Worm (Caenorhabditis elegans) whole organism, late embryonic: ENCODE results near the gene F35A5.5.

Experiments used
- ceh-2 ChIP-seq: sonication (generic microtip); optimal IDR thresholded peaks from 2 replicates; lab custom pipeline; 2016; ENCODE audit warnings: missing genotype, missing genetic modification characterization, missing compliant biosample characterization
- gmeb-2 ChIP-seq: sonication (generic microtip); optimal IDR thresholded peaks from 2 replicates; lab custom pipeline; 2016; ENCODE audit warnings: missing genetic modification characterization, inconsistent platforms, missing compliant biosample characterization
- hlh-6 ChIP-seq: sonication (generic microtip); optimal IDR thresholded peaks from 2 replicates; lab custom pipeline; 2016; ENCODE audit warnings: missing genotype, missing genetic modification characterization, missing compliant biosample characterization
- nhr-11 ChIP-seq: fragments of 150-350 bp; optimal IDR thresholded peaks from 2 replicates; lab custom pipeline; 2014; ENCODE audit warnings: missing biosample characterization, missing genetic modification characterization
- pha-2 ChIP-seq: sonication (generic microtip); optimal IDR thresholded peaks from 2 replicates; lab custom pipeline; 2017; ENCODE audit warnings: mild to moderate bottlenecking, missing genetic modification characterization, missing compliant biosample characterization
- zip-5 ChIP-seq: sonication (generic microtip); optimal IDR thresholded peaks from 2 replicates; lab custom pipeline; 2016; ENCODE audit warnings: missing genetic modification characterization, missing compliant biosample characterization

ce11 chrX:3807166-3807565, 11.6 kb upstream of the F35A5.5 start, which contains the start of gene F35A5.1:
- TF ChIP-seq pha-2 (tag; lab: Kevin White, UChicago) = no peak
- TF ChIP-seq nhr-11 (tag; lab: Kevin White, UChicago) = no peak
- no peak for TF ChIP-seq zip-5 (tag; lab: Kevin White, UChicago)
- TF ChIP-seq hlh-6 (tag; lab: Kevin White, UChicago) = no peak
- no peak for TF ChIP-seq ceh-2 (tag; lab: Kevin White, UChicago)
- TF ChIP-seq gmeb-2 (tag; lab: Kevin White, UChicago) = no peak
